Fruit fly (Drosophila melanogaster) Kc167 (cell line): Measurements from ENCODE around the gene CG8312.

Experiments used
- Myc ChIP-seq: fragments of >200 bp; optimal IDR thresholded peaks from 2 replicates; lab custom pipeline; 2017; ENCODE audit warnings: missing external identifiers
- Sin3A ChIP-seq: fragments of >200 bp; optimal IDR thresholded peaks from 2 replicates; lab custom pipeline; 2018; ENCODE audit warnings: missing external identifiers
- insv ChIP-seq: fragments of >200 bp; optimal IDR thresholded peaks from 3 replicates; lab custom pipeline; 2018; ENCODE audit warnings: missing external identifiers

dm6 chr3R:9628036-9628435 is 36.9 kb downstream of the CG8312 start:
- TF ChIP-seq Sin3A (lab: Kevin White, UChicago) (no peak), insv (lab: Kevin White, UChicago) (no peak), Myc (no peak)
